Worm (Caenorhabditis elegans) whole organism, L3 larva: ENCODE data around the gene del-7.

Experiments used
- R02D3.7 ChIP-seq: fragments of 150-350 bp; optimal IDR thresholded peaks from 2 replicates; lab custom pipeline; 2014; ENCODE audit warnings: missing biosample characterization, missing genetic modification characterization
- ZK546.5 ChIP-seq: sonication (generic microtip); optimal IDR thresholded peaks from 2 replicates; lab custom pipeline; 2017; ENCODE audit warnings: missing biosample characterization, missing genetic modification characterization
- aly-2 ChIP-seq: fragments of 150-350 bp; optimal IDR thresholded peaks from 2 replicates; lab custom pipeline; 2014; ENCODE audit warnings: missing biosample characterization, missing genetic modification characterization
- ceh-16 ChIP-seq: sonication (generic microtip); optimal IDR thresholded peaks from 2 replicates; lab custom pipeline; 2017; ENCODE audit warnings: missing biosample characterization, missing genetic modification characterization
- ceh-28 ChIP-seq: fragments of 150-350 bp; optimal IDR thresholded peaks from 2 replicates; lab custom pipeline; 2014; ENCODE audit warnings: missing biosample characterization, missing genetic modification reagents, missing genetic modification characterization
- daf-12 ChIP-seq: fragments of 150-350 bp; optimal IDR thresholded peaks from 2 replicates; lab custom pipeline; 2014; ENCODE audit warnings: missing biosample characterization, missing genetic modification reagents, missing genetic modification characterization
- egl-27 ChIP-seq: sonication (generic microtip); optimal IDR thresholded peaks from 4 replicates; lab custom pipeline; 2017; ENCODE audit warnings: missing biosample characterization, missing genetic modification reagents, missing genetic modification characterization
- egl-5 ChIP-seq: fragments of 150-350 bp; optimal IDR thresholded peaks from 2 replicates; lab custom pipeline; 2017; ENCODE audit warnings: missing biosample characterization, missing genetic modification reagents, missing genetic modification characterization, inconsistent platforms
- elt-2 ChIP-seq: sonication (generic microtip); optimal IDR thresholded peaks from 2 replicates; lab custom pipeline; 2016; ENCODE audit warnings: missing genetic modification reagents, mild to moderate bottlenecking, missing genetic modification characterization, missing compliant biosample characterization
- elt-3 ChIP-seq, 3 experiments: fragments of 150-350 bp in 1 of 3; sonication (generic microtip) in 2 of 3; optimal IDR thresholded peaks; 2 replicates in 2 of 3; 4 replicates in 1 of 3; lab custom pipeline; 2014 to 2017; ENCODE audit warnings: missing biosample characterization in 3 of 3, missing genetic modification characterization in 3 of 3
- fos-1 ChIP-seq: fragments of 150-350 bp; optimal IDR thresholded peaks from 2 replicates; lab custom pipeline; 2014; ENCODE audit warnings: missing biosample characterization, missing genetic modification characterization
- jun-1 ChIP-seq: fragments of 150-350 bp; optimal IDR thresholded peaks from 2 replicates; lab custom pipeline; 2014; ENCODE audit warnings: missing biosample characterization, missing genetic modification reagents, missing genetic modification characterization
- lin-15B ChIP-seq: fragments of 150-350 bp; optimal IDR thresholded peaks from 2 replicates; lab custom pipeline; 2014; ENCODE audit warnings: missing biosample characterization, missing genetic modification characterization
- lin-39 ChIP-seq: fragments of 150-350 bp; optimal IDR thresholded peaks from 2 replicates; lab custom pipeline; 2018; ENCODE audit warnings: missing biosample characterization, missing genetic modification reagents, missing genetic modification characterization
- lsy-12 ChIP-seq: sonication (generic microtip); optimal IDR thresholded peaks from 2 replicates; lab custom pipeline; 2016; ENCODE audit warnings: mild to moderate bottlenecking, missing genetic modification characterization, missing compliant biosample characterization
- mdl-1 ChIP-seq: fragments of 150-350 bp; optimal IDR thresholded peaks from 2 replicates; lab custom pipeline; 2014; ENCODE audit warnings: missing biosample characterization, missing genetic modification characterization
- mml-1 ChIP-seq: fragments of 150-350 bp; sonication (generic microtip); optimal IDR thresholded peaks from 3 replicates; lab custom pipeline; 2014; ENCODE audit warnings: missing biosample characterization, missing genetic modification characterization
- nhr-11 ChIP-seq: fragments of 150-350 bp; optimal IDR thresholded peaks from 2 replicates; lab custom pipeline; 2014; ENCODE audit warnings: missing biosample characterization, missing genetic modification characterization
- nhr-12 ChIP-seq: fragments of 150-350 bp; optimal IDR thresholded peaks from 2 replicates; lab custom pipeline; 2014; ENCODE audit warnings: missing biosample characterization, missing genetic modification characterization
- nhr-23 ChIP-seq: fragments of 150-350 bp; optimal IDR thresholded peaks from 2 replicates; lab custom pipeline; 2014; ENCODE audit warnings: missing biosample characterization, missing genetic modification reagents, missing genetic modification characterization
- nhr-237 ChIP-seq: fragments of 150-350 bp; optimal IDR thresholded peaks from 2 replicates; lab custom pipeline; 2014; ENCODE audit warnings: missing biosample characterization, missing genetic modification characterization
- nhr-25 ChIP-seq: sonication (generic microtip); optimal IDR thresholded peaks from 2 replicates; lab custom pipeline; 2017; ENCODE audit warnings: missing biosample characterization, missing genetic modification characterization
- nhr-28 ChIP-seq: fragments of 150-350 bp; optimal IDR thresholded peaks from 2 replicates; lab custom pipeline; 2014; ENCODE audit warnings: missing biosample characterization, missing genetic modification characterization
- nhr-43 ChIP-seq: sonication (generic microtip); optimal IDR thresholded peaks from 2 replicates; lab custom pipeline; 2016; ENCODE audit warnings: mild to moderate bottlenecking, missing genetic modification characterization, missing compliant biosample characterization; ENCODE audit not compliant: poor library complexity, severe bottlenecking
- nhr-67 ChIP-seq: fragments of 150-350 bp; optimal IDR thresholded peaks from 2 replicates; lab custom pipeline; 2014; ENCODE audit warnings: missing biosample characterization, missing genetic modification characterization
- nhr-76 ChIP-seq: fragments of 150-350 bp; sonication (generic microtip); optimal IDR thresholded peaks from 5 replicates; lab custom pipeline; 2014; ENCODE audit warnings: missing biosample characterization, missing genetic modification characterization
- nhr-77 ChIP-seq: fragments of 150-350 bp; optimal IDR thresholded peaks from 2 replicates; lab custom pipeline; 2014; ENCODE audit warnings: missing biosample characterization, missing genetic modification characterization
- pha-4 ChIP-seq: fragments of 150-350 bp; optimal IDR thresholded peaks from 2 replicates; lab custom pipeline; 2014; ENCODE audit warnings: missing biosample characterization, missing genetic modification reagents, missing genetic modification characterization
- pqm-1 ChIP-seq: fragments of 150-350 bp; optimal IDR thresholded peaks from 2 replicates; lab custom pipeline; 2017; ENCODE audit warnings: missing biosample characterization, missing genetic modification characterization, inconsistent platforms
- sea-2 ChIP-seq: fragments of 150-350 bp; sonication (generic microtip); optimal IDR thresholded peaks from 4 replicates; lab custom pipeline; 2014; ENCODE audit warnings: missing biosample characterization, missing genetic modification reagents, missing genetic modification characterization
- snpc-4 ChIP-seq: fragments of 150-350 bp; optimal IDR thresholded peaks from 2 replicates; lab custom pipeline; 2014; ENCODE audit warnings: missing biosample characterization, missing genetic modification characterization
- tbx-2 ChIP-seq: sonication (generic microtip); optimal IDR thresholded peaks from 2 replicates; lab custom pipeline; 2016; ENCODE audit warnings: mild to moderate bottlenecking, missing genetic modification characterization, missing compliant biosample characterization
- unc-39 ChIP-seq: sonication (generic microtip); optimal IDR thresholded peaks from 4 replicates; lab custom pipeline; 2017; ENCODE audit warnings: missing biosample characterization, missing genetic modification characterization
- zag-1 ChIP-seq: fragments of 150-350 bp; optimal IDR thresholded peaks from 2 replicates; lab custom pipeline; 2014; ENCODE audit warnings: missing biosample characterization, missing genetic modification characterization
- ztf-11 ChIP-seq: fragments of 150-350 bp; optimal IDR thresholded peaks from 2 replicates; lab custom pipeline; 2014; ENCODE audit warnings: missing biosample characterization, missing genetic modification characterization

The del-7 gene

DNA sequence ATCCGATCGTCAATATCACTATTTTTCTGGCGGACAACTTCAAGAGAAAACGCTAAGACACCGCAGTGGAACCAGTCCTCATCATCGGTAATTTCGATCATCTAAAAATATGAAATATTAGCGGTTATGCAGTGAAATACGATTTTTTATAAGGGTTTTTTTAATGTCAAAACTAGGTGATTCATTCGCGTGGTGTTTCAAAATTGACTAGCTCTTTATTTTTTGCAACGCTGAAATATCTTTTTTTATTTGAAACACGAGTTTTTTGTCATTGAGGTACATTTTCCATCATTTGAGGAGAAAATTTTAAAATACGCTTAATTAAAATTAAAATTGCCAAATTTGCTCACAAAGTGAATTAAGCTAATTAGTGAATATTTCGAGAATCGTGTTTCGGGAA lies 690 bp upstream of the del-7 start, which contains the start of gene dsb-3:
TSS of gene dsb-3 (minus strand) at position 101 of the 400 bp plus-strand sequence.
- TF ChIP-seq daf-12 (tag; lab: Kevin White, UChicago) (no peak), ceh-16 (tag; lab: Kevin White, UChicago) (no peak), lin-15B (no peak), lin-39 (tag; lab: Kevin White, UChicago) (no peak), aly-2 (tag; lab: Kevin White, UChicago) (no peak), nhr-237 (tag; lab: Kevin White, UChicago) (no peak), lsy-12 (tag; lab: Kevin White, UChicago) (no peak), snpc-4 (tag; lab: Kevin White, UChicago) (no peak), nhr-11 (tag; lab: Kevin White, UChicago) (no peak), pha-4 (tag; lab: Kevin White, UChicago) (no peak), nhr-77 (no peak), egl-5 (tag; lab: Kevin White, UChicago) (no peak), nhr-76 (tag; lab: Kevin White, UChicago) (no peak), nhr-43 (no peak), mdl-1 (tag; lab: Kevin White, UChicago) (no peak), elt-3 (tag; optimal IDR thresholded peaks at IDR 0.05; lab: Kevin White, UChicago) (no peak), ZK546.5 (tag; lab: Kevin White, UChicago) (no peak)

DNA sequence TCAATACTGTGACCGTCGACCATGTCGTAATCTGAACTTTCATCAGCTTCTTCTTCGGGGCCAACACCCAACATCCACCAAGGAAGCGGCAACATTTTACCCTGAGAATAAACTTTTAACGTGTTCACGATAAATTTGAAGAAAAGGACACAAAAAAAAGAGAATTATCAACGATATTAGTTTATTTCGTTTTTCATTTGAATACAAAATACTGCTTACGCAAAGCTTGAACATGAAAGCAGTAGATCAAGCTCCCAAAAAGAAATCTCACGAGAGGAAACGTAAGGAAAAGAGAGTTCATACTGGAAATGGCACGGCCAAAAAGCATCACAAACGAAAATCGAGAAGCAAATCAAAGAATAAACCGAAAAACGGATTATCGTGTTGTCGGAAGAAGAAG lies 3.5 kb downstream of the del-7 start, which contains the start of the genes C46A5.6 and C46A5.1:
TSS of gene C46A5.6 (minus strand) at position 101 of the 400 bp plus-strand sequence.
TSS of gene C46A5.1 (plus strand) at position 184 of the 400 bp plus-strand sequence.
- TF ChIP-seq ceh-16 (tag; lab: Kevin White, UChicago) = no peak
- TF ChIP-seq tbx-2 = no peak
- TF ChIP-seq nhr-25 (tag; lab: Kevin White, UChicago) = no peak
- TF ChIP-seq daf-12 (tag; lab: Kevin White, UChicago) = no peak
- no peak for TF ChIP-seq nhr-23 (tag; lab: Kevin White, UChicago)
- TF ChIP-seq lin-39 (tag; lab: Kevin White, UChicago) = no peak

DNA sequence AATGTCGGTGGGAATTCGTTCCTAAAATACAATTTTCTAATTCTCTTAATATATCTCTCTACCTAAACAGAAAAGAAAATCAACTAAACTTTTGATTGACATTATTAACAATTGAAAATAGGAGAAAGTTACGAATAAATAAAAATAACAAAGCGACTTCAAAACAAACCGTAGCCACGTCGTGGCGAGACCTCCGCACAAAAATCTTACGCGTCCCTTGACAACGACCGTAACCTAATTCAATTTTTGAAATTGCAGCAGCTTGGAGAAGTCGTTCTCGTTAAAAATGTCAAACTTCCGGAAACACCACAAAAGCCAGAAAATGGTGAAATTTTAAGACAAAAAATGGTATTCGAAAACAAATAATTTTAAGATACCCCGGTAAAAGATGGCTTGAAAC lies 4.1 kb downstream of the del-7 start:
- TF ChIP-seq zag-1 (no peak), nhr-67 (tag; lab: Kevin White, UChicago) (no peak), unc-39 (tag; lab: Kevin White, UChicago) (no peak)
- TF ChIP-seq, all 47 proteins: peak for 0

DNA sequence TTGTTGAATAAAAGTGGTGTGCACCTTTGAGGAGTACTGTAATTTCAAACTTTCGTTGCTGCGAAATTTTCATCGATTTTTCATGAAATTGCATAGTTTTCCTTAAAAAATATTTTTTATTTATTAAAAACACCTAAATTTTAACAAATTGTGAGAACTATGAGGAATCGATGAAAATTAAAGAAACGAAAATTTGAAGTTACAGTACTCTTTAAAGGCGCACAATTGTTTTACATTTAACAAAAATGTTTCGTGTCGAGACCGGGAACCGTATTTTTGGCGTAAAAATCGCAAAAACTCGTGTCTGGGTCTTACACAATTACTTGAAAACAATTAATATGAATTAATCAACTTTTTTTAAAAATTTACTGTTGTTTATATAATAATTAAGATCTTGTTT lies 9.9 kb downstream of the del-7 start, which contains the start of gene rdl-1:
TSS of gene rdl-1 (minus strand) at position 101 of the 400 bp plus-strand sequence.
- no peak for TF ChIP-seq nhr-12 (tag; lab: Kevin White, UChicago)
- TF ChIP-seq ztf-11 (tag; lab: Kevin White, UChicago) = no peak
- TF ChIP-seq pqm-1 = no peak
- TF ChIP-seq nhr-67 (tag; lab: Kevin White, UChicago) = no peak
- TF ChIP-seq nhr-28 (tag; lab: Kevin White, UChicago) = no peak
- TF ChIP-seq daf-12 (tag; lab: Kevin White, UChicago) = no peak
- TF ChIP-seq snpc-4 (tag; lab: Kevin White, UChicago) = no peak
- TF ChIP-seq egl-27 (tag; lab: Kevin White, UChicago) = no peak
- TF ChIP-seq pha-4 (tag; lab: Kevin White, UChicago) = no peak
- TF ChIP-seq mml-1 (tag; lab: Kevin White, UChicago) = no peak
- TF ChIP-seq nhr-76 (tag; lab: Kevin White, UChicago) = no peak
- no peak for TF ChIP-seq nhr-43
- TF ChIP-seq sea-2 (GFP tag; lab: Kevin White, UChicago) = no peak
- TF ChIP-seq lsy-12 (tag; lab: Kevin White, UChicago) = no peak
- TF ChIP-seq nhr-11 (tag; lab: Kevin White, UChicago) = no peak
- TF ChIP-seq fos-1 (tag; lab: Kevin White, UChicago) = no peak
- TF ChIP-seq mdl-1 (tag; lab: Kevin White, UChicago) = no peak
- no peak for TF ChIP-seq nhr-23 (tag; lab: Kevin White, UChicago)
- no peak for TF ChIP-seq nhr-25 (tag; lab: Kevin White, UChicago)

DNA sequence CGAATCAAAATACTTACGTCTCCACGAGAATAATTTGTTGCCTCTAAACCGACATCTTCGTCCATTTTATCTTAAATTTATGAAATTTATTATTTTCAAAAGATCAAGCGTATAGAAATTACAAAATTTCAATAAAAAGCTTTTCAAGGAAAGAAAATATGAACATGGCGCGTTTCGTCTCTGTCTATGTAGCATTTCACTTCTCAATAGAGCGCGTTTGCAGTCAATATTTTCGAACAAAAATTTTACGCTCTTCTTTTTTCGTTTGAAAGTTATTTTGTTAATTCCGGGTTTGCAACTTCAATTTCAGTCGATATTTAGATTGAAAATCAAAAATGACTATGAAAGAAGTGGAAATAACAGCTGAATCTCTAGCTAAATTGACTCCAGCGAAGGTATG lies 14.0 kb downstream of the del-7 start, which contains the start of the genes hcf-1 and swd-2.2:
TSS of gene hcf-1 (minus strand) at position 70 of the 400 bp plus-strand sequence.
TSS of gene swd-2.2 (plus strand) at position 206 of the 400 bp plus-strand sequence.
- no peak for TF ChIP-seq ceh-28 (tag; lab: Kevin White, UChicago)
- peak; percentile 3 for TF ChIP-seq elt-2 (tag; lab: Kevin White, UChicago)
- no peak for TF ChIP-seq mdl-1 (tag; lab: Kevin White, UChicago)
- peak; percentile 28 for TF ChIP-seq nhr-23 (tag; lab: Kevin White, UChicago)
- TF ChIP-seq pha-4 (tag; lab: Kevin White, UChicago) = peak; percentile 72
- peak; percentile 13 for TF ChIP-seq snpc-4 (tag; lab: Kevin White, UChicago)
- peak; percentile 5 for TF ChIP-seq R02D3.7 (tag; lab: Kevin White, UChicago)
- TF ChIP-seq lin-15B = peak; percentile 75
- TF ChIP-seq jun-1 (tag; lab: Kevin White, UChicago) = no peak
